Worm (Caenorhabditis elegans) whole organism, young adult: Measurements from ENCODE around the gene C38H2.3.

ENCODE experiments used
- C06A6.2 ChIP-seq: fragments of 200-800 bp; sonication (Bioruptor generic); conservative IDR thresholded peaks from 2 replicates; pipeline ENCODE4 v1.3.6; 2022; ENCODE audit warnings: missing genetic modification characterization, missing compliant biosample characterization
- F10E7.11 ChIP-seq: sonication (generic microtip); optimal IDR thresholded peaks from 2 replicates; lab custom pipeline; 2017; ENCODE audit warnings: mild to moderate bottlenecking, missing genetic modification characterization, moderate library complexity, missing compliant biosample characterization
- F22D6.2 ChIP-seq: sonication (generic microtip); optimal IDR thresholded peaks from 2 replicates; lab custom pipeline; 2016; ENCODE audit warnings: mild to moderate bottlenecking, missing genetic modification characterization, missing compliant biosample characterization
- F39B2.1 ChIP-seq: fragments of 200-800 bp; sonication (Bioruptor generic); IDR thresholded peaks from 2 replicates; pipeline ENCODE4 v1.3.6; 2022; ENCODE audit warnings: missing genetic modification reagents, missing genetic modification characterization, missing compliant biosample characterization
- F52B5.7 ChIP-seq: sonication (generic microtip); optimal IDR thresholded peaks from 2 replicates; lab custom pipeline; 2016; ENCODE audit warnings: mild to moderate bottlenecking, missing genetic modification characterization, missing compliant biosample characterization
- F57C9.4 ChIP-seq: sonication (generic microtip); optimal IDR thresholded peaks from 2 replicates; lab custom pipeline; 2017; ENCODE audit warnings: mild to moderate bottlenecking, missing genetic modification characterization, missing compliant biosample characterization
- K11D2.4 ChIP-seq: fragments of 200-800 bp; sonication (Bioruptor generic); IDR thresholded peaks from 2 replicates; pipeline ENCODE4 v1.3.6; 2022; ENCODE audit warnings: missing genetic modification reagents, missing genetic modification characterization, missing compliant biosample characterization
- K12H6.12 ChIP-seq: fragments of 200-800 bp; sonication (Bioruptor generic); optimal IDR thresholded peaks from 2 replicates; lab custom pipeline; 2018; ENCODE audit warnings: mild to moderate bottlenecking, missing genetic modification characterization, missing compliant biosample characterization
- T26A5.8 ChIP-seq: sonication (generic microtip); optimal IDR thresholded peaks from 2 replicates; lab custom pipeline; 2016; ENCODE audit warnings: missing genetic modification characterization, missing compliant biosample characterization
- Y53F4B.3 ChIP-seq: fragments of 200-800 bp; sonication (Bioruptor generic); IDR thresholded peaks from 2 replicates; pipeline ENCODE4 v1.3.6; 2022; ENCODE audit warnings: missing genetic modification reagents, missing genetic modification characterization, missing compliant biosample characterization
- Y56A3A.18 ChIP-seq: fragments of 200-800 bp; sonication (Bioruptor generic); IDR thresholded peaks from 2 replicates; pipeline ENCODE4 v1.3.6; 2022; ENCODE audit warnings: missing genetic modification reagents, missing genetic modification characterization, missing compliant biosample characterization
- ZK185.1 ChIP-seq: sonication (generic microtip); optimal IDR thresholded peaks from 2 replicates; lab custom pipeline; 2016; ENCODE audit warnings: mild to moderate bottlenecking, missing genetic modification characterization, missing compliant biosample characterization; ENCODE audit not compliant: poor library complexity, severe bottlenecking
- atf-7 ChIP-seq: sonication (generic microtip); optimal IDR thresholded peaks from 2 replicates; lab custom pipeline; 2017; ENCODE audit warnings: mild to moderate bottlenecking, missing genetic modification characterization, missing compliant biosample characterization
- attf-5 ChIP-seq: fragments of 200-800 bp; sonication (Bioruptor generic); optimal IDR thresholded peaks from 2 replicates; lab custom pipeline; 2018; ENCODE audit warnings: mild to moderate bottlenecking, missing genetic modification characterization, missing compliant biosample characterization
- ceh-100 ChIP-seq: fragments of 200-800 bp; sonication (Bioruptor generic); IDR thresholded peaks from 2 replicates; pipeline ENCODE4 v1.3.6; 2022; ENCODE audit warnings: missing genetic modification reagents, missing genetic modification characterization, missing compliant biosample characterization
- ceh-58 ChIP-seq: fragments of 200-800 bp; sonication (Bioruptor generic); IDR thresholded peaks from 2 replicates; pipeline ENCODE4 v1.3.6; 2022; ENCODE audit warnings: missing genetic modification characterization, missing compliant biosample characterization
- ceh-79 ChIP-seq: sonication (generic microtip); optimal IDR thresholded peaks from 2 replicates; lab custom pipeline; 2017; ENCODE audit warnings: mild to moderate bottlenecking, missing genetic modification characterization, missing compliant biosample characterization
- chd-7 ChIP-seq: sonication (generic microtip); optimal IDR thresholded peaks from 2 replicates; lab custom pipeline; 2016; ENCODE audit warnings: mild to moderate bottlenecking, missing genetic modification characterization, moderate library complexity, missing compliant biosample characterization
- efl-1 ChIP-seq: fragments of 150-350 bp; optimal IDR thresholded peaks from 2 replicates; lab custom pipeline; 2014; ENCODE audit warnings: missing biosample characterization, missing genetic modification reagents, missing genetic modification characterization
- egrh-3 ChIP-seq: fragments of 200-800 bp; sonication (Bioruptor generic); IDR thresholded peaks from 2 replicates; pipeline ENCODE4 v1.3.6; 2022; ENCODE audit warnings: missing genetic modification reagents, missing genetic modification characterization, missing compliant biosample characterization
- ets-4 ChIP-seq: fragments of 200-800 bp; sonication (Bioruptor generic); optimal IDR thresholded peaks from 2 replicates; lab custom pipeline; 2018; ENCODE audit warnings: mild to moderate bottlenecking, missing genetic modification characterization, missing compliant biosample characterization
- gei-17 ChIP-seq: fragments of 200-800 bp; sonication (Bioruptor generic); optimal IDR thresholded peaks from 2 replicates; lab custom pipeline; 2018; ENCODE audit warnings: mild to moderate bottlenecking, missing genetic modification characterization, missing compliant biosample characterization
- hlh-12 ChIP-seq: sonication (generic microtip); optimal IDR thresholded peaks from 2 replicates; lab custom pipeline; 2016; ENCODE audit warnings: missing genetic modification characterization, missing compliant biosample characterization
- hmg-1.2 ChIP-seq: fragments of 200-800 bp; sonication (Bioruptor generic); IDR thresholded peaks from 2 replicates; pipeline ENCODE4 v1.3.6; 2022; ENCODE audit warnings: missing genetic modification reagents, missing genetic modification characterization, missing compliant biosample characterization
- hrde-1 ChIP-seq: sonication (generic microtip); optimal IDR thresholded peaks from 2 replicates; lab custom pipeline; 2016; ENCODE audit warnings: missing genetic modification characterization, mild to moderate bottlenecking, missing compliant biosample characterization, moderate library complexity, missing genotype, missing genetic modification reagents, borderline replicate concordance
- lsl-1 ChIP-seq: fragments of 200-800 bp; sonication (Bioruptor generic); optimal IDR thresholded peaks from 2 replicates; lab custom pipeline; 2018; ENCODE audit warnings: mild to moderate bottlenecking, missing genetic modification characterization, moderate library complexity, missing compliant biosample characterization
- lsy-27 ChIP-seq: sonication (generic microtip); optimal IDR thresholded peaks from 2 replicates; lab custom pipeline; 2017; ENCODE audit warnings: missing genetic modification characterization, mild to moderate bottlenecking, missing compliant biosample characterization, antibody characterized with exemption, missing genotype, borderline replicate concordance; ENCODE audit not compliant: insufficient read depth
- madf-10 ChIP-seq: sonication (generic microtip); optimal IDR thresholded peaks from 2 replicates; lab custom pipeline; 2016; ENCODE audit warnings: mild to moderate bottlenecking, missing genetic modification characterization, missing compliant biosample characterization
- madf-6 ChIP-seq: fragments of 200-800 bp; sonication (Bioruptor generic); IDR thresholded peaks from 2 replicates; pipeline ENCODE4 v1.3.6; 2022; ENCODE audit warnings: missing genetic modification reagents, missing genetic modification characterization, missing compliant biosample characterization
- madf-8 ChIP-seq: fragments of 200-800 bp; sonication (Bioruptor generic); conservative IDR thresholded peaks from 2 replicates; pipeline ENCODE4 v1.3.6; 2022; ENCODE audit warnings: missing genetic modification reagents, missing genetic modification characterization, missing compliant biosample characterization
- mes-4 ChIP-seq: sonication (generic microtip); optimal IDR thresholded peaks from 2 replicates; lab custom pipeline; 2016; ENCODE audit warnings: missing genotype, missing genetic modification characterization, missing compliant biosample characterization
- mxl-1 ChIP-seq: sonication (generic microtip); optimal IDR thresholded peaks from 2 replicates; lab custom pipeline; 2016; ENCODE audit warnings: missing genetic modification characterization, missing compliant biosample characterization
- nhr-120 ChIP-seq: fragments of 200-800 bp; sonication (Bioruptor generic); IDR thresholded peaks from 2 replicates; pipeline ENCODE4 v1.3.6; 2022; ENCODE audit warnings: missing genetic modification characterization, missing compliant biosample characterization
- nhr-90 ChIP-seq: sonication (generic microtip); optimal IDR thresholded peaks from 2 replicates; lab custom pipeline; 2016; ENCODE audit warnings: missing genotype, mild to moderate bottlenecking, missing genetic modification characterization, missing compliant biosample characterization
- sdz-38 ChIP-seq: sonication (generic microtip); optimal IDR thresholded peaks from 2 replicates; lab custom pipeline; 2016; ENCODE audit warnings: missing genotype, missing genetic modification characterization, missing compliant biosample characterization
- tbx-9 ChIP-seq: sonication (generic microtip); optimal IDR thresholded peaks from 2 replicates; lab custom pipeline; 2016; ENCODE audit warnings: borderline replicate concordance, missing genetic modification characterization, inconsistent platforms, missing compliant biosample characterization
- zfh-2 ChIP-seq: fragments of 200-800 bp; sonication (Bioruptor generic); conservative IDR thresholded peaks from 2 replicates; pipeline ENCODE4 v1.3.6; 2022; ENCODE audit warnings: missing genetic modification reagents, missing genetic modification characterization, missing compliant biosample characterization
- zim-3 ChIP-seq: sonication (generic microtip); optimal IDR thresholded peaks from 2 replicates; lab custom pipeline; 2017; ENCODE audit warnings: mild to moderate bottlenecking, missing genetic modification characterization, moderate library complexity, missing compliant biosample characterization
- ztf-18 ChIP-seq: sonication (generic microtip); optimal IDR thresholded peaks from 2 replicates; lab custom pipeline; 2016; ENCODE audit warnings: missing genotype, mild to moderate bottlenecking, missing genetic modification characterization, missing compliant biosample characterization
- ztf-28 ChIP-seq: fragments of 200-800 bp; sonication (Bioruptor generic); IDR thresholded peaks from 2 replicates; pipeline ENCODE4 v1.3.6; 2022; ENCODE audit warnings: missing genetic modification reagents, missing genetic modification characterization, missing compliant biosample characterization

C38H2.3 gene

ce11 chrIII:10407198-10407663 lies 20.9 kb upstream of the C38H2.3 start, which contains the start of gene hat-1 (continued):
- TF ChIP-seq madf-6 (peak; percentile 96), hlh-12 (tag; lab: Kevin White, UChicago) (no peak), madf-8 (GFP tag; lab: Robert Waterston, UW) (peak; percentile 84), ztf-18 (peak; percentile 82), F22D6.2 (tag; lab: Kevin White, UChicago) (peak; percentile 63), hrde-1 (tag; lab: Kevin White, UChicago) (peak; percentile 73), mxl-1 (tag; lab: Kevin White, UChicago) (no peak), F57C9.4 (tag; lab: Kevin White, UChicago) (no peak), K12H6.12 (tag; lab: Kevin White, UChicago) (peak; percentile 89), Y56A3A.18 (GFP tag; lab: Robert Waterston, UW) (peak; percentile 90), T26A5.8 (tag; lab: Kevin White, UChicago) (no peak), lsy-27 (tag; lab: Kevin White, UChicago) (no peak), C06A6.2 (peak; percentile 89), attf-5 (GFP tag; lab: Kevin White, UChicago) (peak; percentile 99), F39B2.1 (GFP tag; lab: Robert Waterston, UW) (no peak), ztf-28 (GFP tag; lab: Robert Waterston, UW) (peak; percentile 82), ZK185.1 (tag; lab: Kevin White, UChicago) (no peak), atf-7 (tag; lab: Kevin White, UChicago) (peak; percentile 92), ceh-79 (tag; lab: Kevin White, UChicago) (no peak), K11D2.4 (GFP tag; lab: Robert Waterston, UW) (peak; percentile 94), Y53F4B.3 (GFP tag; lab: Robert Waterston, UW) (no peak), ceh-100 (peak; percentile 88), F10E7.11 (tag; lab: Kevin White, UChicago) (no peak), efl-1 (GFP tag; lab: Kevin White, UChicago) (peak; percentile 81), mes-4 (tag; lab: Kevin White, UChicago) (no peak), gei-17 (GFP tag; lab: Kevin White, UChicago) (peak; percentile 85), tbx-9 (tag; lab: Kevin White, UChicago) (no peak), ets-4 (GFP tag; lab: Kevin White, UChicago) (no peak), sdz-38 (tag; lab: Kevin White, UChicago) (no peak), hmg-1.2 (GFP tag; lab: Robert Waterston, UW) (peak; percentile 100), madf-10 (peak; percentile 79)

- TF ChIP-seq F52B5.7: no peak
- TF ChIP-seq Y56A3A.18 (GFP tag; lab: Robert Waterston, UW): peak; percentile 51; the same call in 1 of the 2 replicates
- TF ChIP-seq zfh-2 (GFP tag; lab: Robert Waterston, UW): peak; percentile 38; the same call in 1 of the 2 replicates
- peak; percentile 16 for TF ChIP-seq chd-7
- no peak for TF ChIP-seq nhr-120
Observed at ce11 chrIII:10404918-10405317, 18.5 kb upstream of the C38H2.3 start, which contains the start of the genes M03C11.3 and chl-1. Gene M03C11.3 (plus strand): TSS chrIII:10405070. Gene chl-1 (minus strand): TSS chrIII:10405240.

ce11 chrIII:10398919-10399318 lies 12.5 kb upstream of the C38H2.3 start:
- no peak for TF ChIP-seq lsl-1 (GFP tag; lab: Kevin White, UChicago)
- peak; percentile 61 for TF ChIP-seq zfh-2 (GFP tag; lab: Robert Waterston, UW)
- TF ChIP-seq nhr-120: no peak
- no peak for TF ChIP-seq nhr-90 (tag; lab: Kevin White, UChicago)
- TF ChIP-seq egrh-3 (GFP tag; lab: Robert Waterston, UW): peak; percentile 32; the same call in 1 of the 2 replicates
- TF ChIP-seq ceh-58 (GFP tag; lab: Robert Waterston, UW): 0 out of 2 replicates have a peak, but pooled peaks have one; percentile 18
- no peak for TF ChIP-seq zim-3
